In genomic region chr3L:21625547-21625946, dm6 we compare ENCODE assay signal across 2 fruit fly cellular contexts.
TF ChIP-seq lines count a peak whose summit lies in the region.

Gene CG7166, minus strand, starts transcription at chr3L:21625647.
Gene Alg11, plus strand, starts transcription at chr3L:21625806.

- no peak for TF ChIP-seq CTCF in whole organism, embryonic (GFP tag; optimal IDR thresholded peaks at IDR 0.05; lab: Kevin White, UChicago)

TF ChIP-seq in whole organism, embryonic, 481 proteins besides CTCF, POLR2A, EP300 and RAD21:
- TF ChIP-seq ewg (GFP tag; optimal IDR thresholded peaks at IDR 0.05; lab: Kevin White, UChicago): peak; percentile 88
- TF ChIP-seq sens (GFP tag; lab: Kevin White, UChicago): peak; percentile 56
- TF ChIP-seq D (optimal IDR thresholded peaks at IDR 0.05; lab: Kevin White, UChicago): no peak
- TF ChIP-seq D (GFP tag; optimal IDR thresholded peaks at IDR 0.05; lab: Kevin White, UChicago): no peak

TF ChIP-seq in whole organism, prepupa, 60 proteins besides CTCF, POLR2A, EP300 and RAD21:
- TF ChIP-seq Ets96B (tag; optimal IDR thresholded peaks at IDR 0.05; lab: Kevin White, UChicago): no peak
- TF ChIP-seq Eip78C (GFP tag; lab: Kevin White, UChicago): peak; percentile 35
